Fruit fly (Drosophila melanogaster): ENCODE data around the gene cyst.

Gene cyst

dm6 chr2L:19533247-19533646 is 24.7 kb upstream of the cyst start, which contains the start of gene CG33116 (continued):
- TF ChIP-seq wdn (GFP tag; IDR thresholded peaks at IDR 0.05) (peak; percentile 57; the same call in 1 of the 2 replicates), Gug (GFP tag; IDR thresholded peaks at IDR 0.05) (peak; percentile 72), CG6765 (GFP tag; optimal IDR thresholded peaks at IDR 0.05) (peak; percentile 71), bsh (GFP tag; optimal IDR thresholded peaks at IDR 0.05) (peak; percentile 66 to 80), CG1529 (GFP tag; optimal IDR thresholded peaks at IDR 0.05) (peak; percentile 76), lola (GFP tag; optimal IDR thresholded peaks at IDR 0.05) (peak in 1 of 3 experiments; percentile 85), Awh (GFP tag; IDR thresholded peaks at IDR 0.05) (peak; percentile 71; the same call in 1 of the 2 replicates), CG18476 (GFP tag; optimal IDR thresholded peaks at IDR 0.05) (peak; percentile 78), CG7745 (tag; optimal IDR thresholded peaks at IDR 0.05) (peak; percentile 14), CG10959 (GFP tag; IDR thresholded peaks at IDR 0.05) (0 out of 2 replicates have a peak, but pooled peaks have one; percentile 32), CG4854 (GFP tag; optimal IDR thresholded peaks at IDR 0.05) (peak; percentile 70), eyg (GFP tag; optimal IDR thresholded peaks at IDR 0.05) (peak; percentile 47), gt (GFP tag; IDR thresholded peaks at IDR 0.05) (no peak), CG31365 (tag; optimal IDR thresholded peaks at IDR 0.05) (peak; percentile 37), ind (GFP tag; optimal IDR thresholded peaks at IDR 0.05) (peak; percentile 85), CG8089 (GFP tag; optimal IDR thresholded peaks at IDR 0.05) (peak; percentile 68), Sin3A (optimal IDR thresholded peaks at IDR 0.05) (peak; percentile 80), BtbVII (GFP tag; optimal IDR thresholded peaks at IDR 0.05) (peak; percentile 68), CG16779 (GFP tag; IDR thresholded peaks at IDR 0.05) (peak; percentile 87), sr (GFP tag; IDR thresholded peaks at IDR 0.05) (no peak), tgo (GFP tag; IDR thresholded peaks at IDR 0.05) (peak; percentile 75), B-H2 (GFP tag; optimal IDR thresholded peaks at IDR 0.05) (peak; percentile 78), emc (GFP tag; optimal IDR thresholded peaks at IDR 0.05) (peak; percentile 28), zen (tag; optimal IDR thresholded peaks at IDR 0.05) (peak; percentile 64), CG15269 (tag; optimal IDR thresholded peaks at IDR 0.05) (peak; percentile 80), prd (optimal IDR thresholded peaks at IDR 0.05) (no peak), prd (GFP tag; IDR thresholded peaks at IDR 0.05) (peak; percentile 76), cato (GFP tag; optimal IDR thresholded peaks at IDR 0.05; ENCODE audit: borderline replicate concordance) (peak; percentile 51), nau (GFP tag; optimal IDR thresholded peaks at IDR 0.05) (no peak), Chrac-16 (GFP tag; optimal IDR thresholded peaks at IDR 0.05) (peak; percentile 81), CG1832 (GFP tag; optimal IDR thresholded peaks at IDR 0.05) (no peak), Antp (GFP tag; optimal IDR thresholded peaks at IDR 0.05) (peak; percentile 88), Rfx (GFP tag; IDR thresholded peaks at IDR 0.05) (peak; percentile 92), Vsx1 (GFP tag; optimal IDR thresholded peaks at IDR 0.05) (peak; percentile 38), z (GFP tag; IDR thresholded peaks at IDR 0.05) (no peak), ATbp (GFP tag; optimal IDR thresholded peaks at IDR 0.05) (peak; percentile 75), lbe (GFP tag; optimal IDR thresholded peaks at IDR 0.05) (peak; percentile 86), CG10979 (tag; optimal IDR thresholded peaks at IDR 0.05) (peak; percentile 84), knrl (GFP tag; IDR thresholded peaks at IDR 0.05; ENCODE audit: partially characterized antibody) (0 out of 3 replicates have a peak, but pooled peaks have one; percentile 34), CG17186 (GFP tag; optimal IDR thresholded peaks at IDR 0.05) (peak; percentile 70), stwl (tag; optimal IDR thresholded peaks at IDR 0.05) (peak; percentile 85), CG8478 (optimal IDR thresholded peaks at IDR 0.05) (no peak), CG17568 (GFP tag; optimal IDR thresholded peaks at IDR 0.05) (peak; percentile 72), CG10147 (GFP tag; optimal IDR thresholded peaks at IDR 0.05) (peak; percentile 45), BEAF-32 (GFP tag; optimal IDR thresholded peaks at IDR 0.05) (peak; percentile 29), CG6791 (GFP tag; IDR thresholded peaks at IDR 0.05; ENCODE audit: partially characterized antibody) (peak; percentile 42; the same call in 1 of the 3 replicates), CG10654 (GFP tag; optimal IDR thresholded peaks at IDR 0.05) (peak; percentile 84), jumu (GFP tag; optimal IDR thresholded peaks at IDR 0.05) (peak; percentile 83), CG13894 (tag; optimal IDR thresholded peaks at IDR 0.05) (peak; percentile 38), CG18262 (tag; optimal IDR thresholded peaks at IDR 0.05) (peak; percentile 87)
